Fruit fly (Drosophila melanogaster) S2 (cell line): ENCODE measurements around the gene TyrR.

Source experiments
- CG8478 ChIP-seq: fragments of >200 bp; optimal IDR thresholded peaks from 2 replicates; lab custom pipeline; 2018
- CTCF ChIP-seq, 2 experiments: fragments of >200 bp; optimal IDR thresholded peaks; 2 replicates each; lab custom pipeline; 2018

DNA sequence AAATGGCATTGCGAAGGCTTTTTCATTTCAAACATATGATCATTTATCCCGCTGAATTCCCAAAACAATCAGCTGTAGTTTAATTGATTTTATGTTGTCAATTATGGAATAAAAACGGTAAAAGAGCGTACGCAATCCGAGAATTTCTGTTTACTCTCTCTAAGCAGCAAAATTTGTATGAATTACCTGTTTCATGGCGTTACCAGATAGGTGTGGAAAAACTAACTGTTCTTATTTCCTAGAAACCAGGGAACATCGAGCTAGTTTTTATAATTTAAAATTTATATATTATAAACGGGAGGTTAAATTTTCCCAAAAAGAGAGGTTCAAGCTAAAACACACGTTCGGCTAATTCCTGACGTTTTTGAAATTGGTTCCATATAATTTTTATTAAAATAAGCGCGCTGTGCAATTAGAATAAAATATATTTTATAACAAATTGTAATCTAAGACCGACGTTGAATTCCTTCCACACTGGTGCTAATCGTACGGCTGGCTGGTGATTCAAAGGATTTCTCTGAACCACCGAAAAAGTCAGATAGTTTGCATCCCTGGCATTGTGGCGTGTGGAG lies 44.1 kb upstream of the TyrR start, which contains the start of gene CG17801:
- TF ChIP-seq CTCF (optimal IDR thresholded peaks at IDR 0.05; lab: Kevin White, UChicago) = no peak
- TF ChIP-seq CG8478 (lab: Kevin White, UChicago) = no peak
